Worm (Caenorhabditis elegans): ENCODE data around the gene col-164.

ce11 chrX:2114171-2114570, 20.9 kb downstream of the col-164 start:
- no peak for TF ChIP-seq unc-130 (tag; optimal IDR thresholded peaks at IDR 0.05)
- no peak for TF ChIP-seq nhr-12 (tag; optimal IDR thresholded peaks at IDR 0.05)
- TF ChIP-seq nhr-11 (tag; optimal IDR thresholded peaks at IDR 0.05) = no peak
- TF ChIP-seq alr-1 (tag; optimal IDR thresholded peaks at IDR 0.05; ENCODE audit: borderline replicate concordance) = no peak
- no peak for TF ChIP-seq ztf-4 (tag; optimal IDR thresholded peaks at IDR 0.05)
- TF ChIP-seq aly-2 (tag; optimal IDR thresholded peaks at IDR 0.05) = no peak
- no peak for TF ChIP-seq dpl-1 (GFP tag; optimal IDR thresholded peaks at IDR 0.05)
- no peak for TF ChIP-seq egl-27 (tag; optimal IDR thresholded peaks at IDR 0.05)
